Worm (Caenorhabditis elegans) whole organism, mixed stage, embryonic: ENCODE data around the gene F14D2.5.

ENCODE experiments used
- M03D4.4 ChIP-seq: sonication (generic microtip); optimal IDR thresholded peaks from 2 replicates; lab custom pipeline; 2017; ENCODE audit warnings: mild to moderate bottlenecking, missing genetic modification characterization, missing compliant biosample characterization
- blmp-1 ChIP-seq: fragments of 150-350 bp; optimal IDR thresholded peaks from 2 replicates; lab custom pipeline; 2014; ENCODE audit warnings: missing biosample characterization, missing genetic modification characterization
- ceh-39 ChIP-seq: fragments of 150-350 bp; optimal IDR thresholded peaks from 2 replicates; lab custom pipeline; 2014; ENCODE audit warnings: missing biosample characterization, missing genetic modification characterization
- ceh-43 ChIP-seq: fragments of 200-800 bp; sonication (Bioruptor generic); optimal IDR thresholded peaks from 2 replicates; lab custom pipeline; 2018; ENCODE audit warnings: mild to moderate bottlenecking, missing genetic modification characterization, moderate library complexity, missing compliant biosample characterization
- ceh-83 ChIP-seq: fragments of 200-800 bp; sonication (Bioruptor generic); optimal IDR thresholded peaks from 2 replicates; lab custom pipeline; 2018; ENCODE audit warnings: mild to moderate bottlenecking, missing genetic modification characterization, missing compliant biosample characterization
- ces-1 ChIP-seq: fragments of 150-350 bp; optimal IDR thresholded peaks from 2 replicates; lab custom pipeline; 2014; ENCODE audit warnings: missing biosample characterization, missing genetic modification reagents, missing genetic modification characterization
- cnd-1 ChIP-seq: fragments of 200-800 bp; sonication (Bioruptor generic); optimal IDR thresholded peaks from 2 replicates; lab custom pipeline; 2018; ENCODE audit warnings: mild to moderate bottlenecking, missing genetic modification characterization, missing compliant biosample characterization
- drap-1 ChIP-seq: fragments of 200-800 bp; sonication (Bioruptor generic); optimal IDR thresholded peaks from 3 replicates; lab custom pipeline; 2018; ENCODE audit warnings: mild to moderate bottlenecking, missing genetic modification characterization, missing compliant biosample characterization
- elt-1 ChIP-seq: sonication (generic microtip); optimal IDR thresholded peaks from 2 replicates; lab custom pipeline; 2017; ENCODE audit warnings: missing genetic modification characterization, mild to moderate bottlenecking, missing compliant biosample characterization, antibody characterized with exemption, moderate library complexity, borderline replicate concordance; ENCODE audit not compliant: insufficient read depth
- elt-3 ChIP-seq: fragments of 150-350 bp; optimal IDR thresholded peaks from 2 replicates; lab custom pipeline; 2014; ENCODE audit warnings: missing biosample characterization, missing genetic modification characterization
- flh-1 ChIP-seq: fragments of 200-800 bp; sonication (Bioruptor generic); optimal IDR thresholded peaks from 2 replicates; lab custom pipeline; 2018; ENCODE audit warnings: mild to moderate bottlenecking, missing genetic modification characterization, moderate library complexity, missing compliant biosample characterization
- ham-2 ChIP-seq: fragments of 200-800 bp; sonication (Bioruptor generic); optimal IDR thresholded peaks from 2 replicates; lab custom pipeline; 2018; ENCODE audit warnings: mild to moderate bottlenecking, missing genetic modification characterization, missing compliant biosample characterization
- hlh-1 ChIP-seq: fragments of 150-350 bp; optimal IDR thresholded peaks from 2 replicates; lab custom pipeline; 2014; ENCODE audit warnings: missing biosample characterization, missing genetic modification reagents, missing genetic modification characterization
- lin-13 ChIP-seq: fragments of 150-350 bp; optimal IDR thresholded peaks from 2 replicates; lab custom pipeline; 2014; ENCODE audit warnings: missing biosample characterization, missing genetic modification characterization
- lin-32 ChIP-seq: fragments of 200-800 bp; sonication (Bioruptor generic); optimal IDR thresholded peaks from 2 replicates; lab custom pipeline; 2018; ENCODE audit warnings: mild to moderate bottlenecking, missing genetic modification characterization, missing compliant biosample characterization
- lsy-2 ChIP-seq: fragments of 150-350 bp; optimal IDR thresholded peaks from 2 replicates; lab custom pipeline; 2014; ENCODE audit warnings: missing biosample characterization, missing genetic modification characterization
- mab-5 ChIP-seq: fragments of 150-350 bp; optimal IDR thresholded peaks from 2 replicates; lab custom pipeline; 2014; ENCODE audit warnings: missing biosample characterization, missing genetic modification characterization
- mep-1 ChIP-seq: fragments of 150-350 bp; optimal IDR thresholded peaks from 2 replicates; lab custom pipeline; 2017; ENCODE audit warnings: missing biosample characterization, missing genetic modification reagents, missing genetic modification characterization, inconsistent platforms
- mls-2 ChIP-seq: sonication (generic microtip); optimal IDR thresholded peaks from 2 replicates; lab custom pipeline; 2016; ENCODE audit warnings: mild to moderate bottlenecking, missing genetic modification characterization, moderate library complexity, missing compliant biosample characterization
- nhr-2 ChIP-seq: fragments of 150-350 bp; optimal IDR thresholded peaks from 2 replicates; lab custom pipeline; 2014; ENCODE audit warnings: missing biosample characterization, missing genetic modification characterization
- nhr-237 ChIP-seq: fragments of 150-350 bp; optimal IDR thresholded peaks from 2 replicates; lab custom pipeline; 2014; ENCODE audit warnings: missing biosample characterization, missing genetic modification characterization
- nhr-76 ChIP-seq: sonication (generic microtip); optimal IDR thresholded peaks from 2 replicates; lab custom pipeline; 2017; ENCODE audit warnings: missing biosample characterization, missing genetic modification characterization
- pha-4 ChIP-seq: fragments of 150-350 bp; optimal IDR thresholded peaks from 2 replicates; lab custom pipeline; 2018; ENCODE audit warnings: missing biosample characterization, missing genetic modification reagents, missing genetic modification characterization
- sem-2 ChIP-seq: fragments of 200-800 bp; sonication (Bioruptor generic); optimal IDR thresholded peaks from 2 replicates; lab custom pipeline; 2018; ENCODE audit warnings: mild to moderate bottlenecking, missing genetic modification characterization, missing compliant biosample characterization
- snpc-4 ChIP-seq: fragments of 150-350 bp; optimal IDR thresholded peaks from 2 replicates; lab custom pipeline; 2014; ENCODE audit warnings: missing biosample characterization, missing genetic modification characterization
- sptf-1 ChIP-seq: sonication (generic microtip); optimal IDR thresholded peaks from 2 replicates; lab custom pipeline; 2017; ENCODE audit warnings: mild to moderate bottlenecking, missing genetic modification characterization, moderate library complexity, missing compliant biosample characterization
- tbx-8 ChIP-seq: fragments of 200-800 bp; sonication (Bioruptor generic); optimal IDR thresholded peaks from 2 replicates; lab custom pipeline; 2018; ENCODE audit warnings: mild to moderate bottlenecking, missing genetic modification characterization, moderate library complexity, missing compliant biosample characterization
- unc-120 ChIP-seq: sonication (generic microtip); optimal IDR thresholded peaks from 2 replicates; lab custom pipeline; 2017; ENCODE audit warnings: missing genetic modification characterization, missing compliant biosample characterization; ENCODE audit not compliant: poor library complexity, severe bottlenecking
- unc-39 ChIP-seq: fragments of 150-350 bp; optimal IDR thresholded peaks from 2 replicates; lab custom pipeline; 2014; ENCODE audit warnings: missing biosample characterization, missing genetic modification characterization
- zip-8 ChIP-seq: fragments of 150-350 bp; optimal IDR thresholded peaks from 2 replicates; lab custom pipeline; 2014; ENCODE audit warnings: missing biosample characterization, missing genetic modification characterization
- ztf-11 ChIP-seq: fragments of 150-350 bp; optimal IDR thresholded peaks from 2 replicates; lab custom pipeline; 2014; ENCODE audit warnings: missing biosample characterization, missing genetic modification characterization

The F14D2.5 gene

DNA sequence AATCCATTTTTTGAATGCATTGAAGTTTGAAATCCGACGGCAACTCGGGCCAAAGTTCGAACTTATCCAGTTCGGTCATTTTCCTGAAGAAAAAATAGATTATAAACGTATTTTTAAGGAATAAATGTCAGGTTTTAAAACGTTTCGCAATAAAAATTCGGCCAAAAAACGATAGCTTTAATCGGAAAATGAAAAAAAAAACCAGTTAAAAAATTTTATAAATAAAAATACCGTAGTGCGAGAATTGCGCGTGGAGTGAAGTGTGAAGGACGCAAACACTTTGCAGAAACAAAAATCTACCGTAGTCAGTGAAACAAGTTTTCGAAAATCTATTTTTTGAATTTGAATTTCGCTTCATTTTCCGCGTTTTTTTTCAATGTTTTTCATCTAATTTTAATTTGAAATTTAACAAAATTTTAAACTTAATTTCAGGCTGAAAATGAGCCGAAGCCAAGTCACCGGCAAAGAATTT lies 9.5 kb downstream of the F14D2.5 start, which contains the start of gene F14D2.8:
Gene F14D2.8 (minus strand): TSS at position 51 of the 472 bp plus-strand sequence.
- TF ChIP-seq elt-3 (no peak), ham-2 (GFP tag; lab: Kevin White, UChicago) (no peak), ceh-43 (no peak), sptf-1 (no peak), lsy-2 (tag; lab: Kevin White, UChicago) (no peak), nhr-2 (no peak), mep-1 (tag; lab: Kevin White, UChicago) (no peak), drap-1 (no peak), flh-1 (GFP tag; lab: Kevin White, UChicago) (no peak)

DNA sequence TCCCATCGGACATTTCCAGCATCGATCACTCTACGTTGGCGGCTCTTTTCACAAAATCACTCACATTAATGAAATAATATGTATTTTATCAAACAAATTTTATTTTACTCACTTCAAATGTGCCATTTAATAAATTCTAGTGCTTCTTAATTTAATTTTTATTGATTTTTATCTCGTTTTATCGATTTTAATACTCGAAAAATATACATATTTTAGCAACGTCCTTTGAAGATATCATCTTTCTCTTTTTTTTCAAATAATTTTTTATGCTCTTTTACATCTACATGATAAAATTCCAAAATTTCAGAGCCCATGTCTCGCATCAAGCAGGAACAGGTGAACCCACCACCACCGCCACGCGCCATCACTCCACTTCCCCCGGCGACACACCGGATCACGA lies 18.5 kb downstream of the F14D2.5 start, which contains the start of the genes lido-14 and bath-27:
Gene lido-14 (plus strand): TSS at position 301 of the 400 bp plus-strand sequence.
Gene bath-27 (plus strand): TSS at position 306 of the 400 bp plus-strand sequence.
- TF ChIP-seq mep-1 (tag; lab: Kevin White, UChicago) (no peak), lsy-2 (tag; lab: Kevin White, UChicago) (no peak), ztf-11 (tag; lab: Kevin White, UChicago) (no peak), ces-1 (GFP tag; lab: Kevin White, UChicago) (no peak), unc-39 (no peak), nhr-2 (no peak), blmp-1 (no peak), ham-2 (GFP tag; lab: Kevin White, UChicago) (no peak), lin-13 (tag; lab: Kevin White, UChicago) (no peak), nhr-76 (tag; lab: Kevin White, UChicago) (no peak), zip-8 (tag; lab: Kevin White, UChicago) (no peak), M03D4.4 (tag; lab: Kevin White, UChicago) (no peak)

DNA sequence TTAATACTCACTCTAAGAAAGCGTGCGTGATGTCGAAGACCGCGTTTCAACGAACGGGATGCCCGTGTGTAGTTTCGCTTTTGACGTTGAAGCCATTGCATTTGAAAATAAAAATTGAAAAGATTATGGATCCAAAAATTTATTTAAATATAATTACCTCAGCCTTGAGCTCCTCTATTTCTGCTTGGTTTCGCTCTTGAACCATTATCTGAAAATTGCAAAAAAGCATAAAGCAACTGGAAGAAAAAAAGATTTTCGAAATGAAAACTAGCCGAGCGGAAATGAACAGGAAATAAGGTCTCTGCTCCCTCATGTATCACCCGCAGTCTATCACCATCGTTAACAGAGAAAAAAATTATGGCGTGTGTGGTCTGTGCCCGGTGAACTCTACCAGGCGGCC lies 26.7 kb downstream of the F14D2.5 start, which contains the start of gene Y49F6C.6:
Gene Y49F6C.6 (minus strand): TSS at position 101 of the 400 bp plus-strand sequence.
- TF ChIP-seq mls-2 (tag; lab: Kevin White, UChicago) = no peak
- no peak for TF ChIP-seq pha-4 (tag; lab: Kevin White, UChicago)
- TF ChIP-seq lin-32 (GFP tag; lab: Kevin White, UChicago) = no peak
- TF ChIP-seq hlh-1 (tag; lab: Kevin White, UChicago) = no peak
- no peak for TF ChIP-seq ceh-43
- TF ChIP-seq unc-120 = no peak
- TF ChIP-seq sptf-1 = no peak
- no peak for TF ChIP-seq ces-1 (GFP tag; lab: Kevin White, UChicago)
- TF ChIP-seq cnd-1 (tag; lab: Kevin White, UChicago) = no peak
- TF ChIP-seq elt-1 (tag; lab: Kevin White, UChicago) = no peak

DNA sequence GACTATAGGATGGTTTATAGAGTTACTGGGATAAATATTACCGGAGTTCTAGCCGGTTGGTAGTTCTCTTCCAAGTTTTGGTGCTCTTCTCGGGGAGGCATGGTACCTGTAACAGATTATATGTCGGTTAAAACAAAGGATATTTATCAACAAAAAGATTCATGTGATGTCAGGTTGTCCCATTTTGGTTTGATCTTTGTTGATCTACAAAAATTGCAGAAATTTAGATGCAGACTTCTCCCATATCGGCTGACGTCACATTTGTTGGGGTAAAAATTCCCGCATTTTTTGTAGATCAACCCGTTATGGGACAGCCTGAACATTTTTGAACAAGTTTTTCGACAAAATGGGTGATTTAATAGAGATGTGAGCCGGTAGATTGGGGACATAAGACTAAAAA lies 27.7 kb downstream of the F14D2.5 start, which contains the start of gene Y49F6C.7:
Gene Y49F6C.7 (minus strand): TSS at position 101 of the 400 bp plus-strand sequence.
- TF ChIP-seq ces-1 (GFP tag; lab: Kevin White, UChicago) = no peak
- TF ChIP-seq flh-1 (GFP tag; lab: Kevin White, UChicago) = no peak
- no peak for TF ChIP-seq mab-5 (tag; lab: Kevin White, UChicago)
- TF ChIP-seq lin-13 (tag; lab: Kevin White, UChicago) = no peak
- TF ChIP-seq cnd-1 (tag; lab: Kevin White, UChicago) = no peak
- TF ChIP-seq elt-3 = no peak
- TF ChIP-seq ceh-43 = no peak
- TF ChIP-seq snpc-4 (tag; lab: Kevin White, UChicago) = no peak
- TF ChIP-seq tbx-8 = no peak
- TF ChIP-seq nhr-76 (tag; lab: Kevin White, UChicago) = no peak
- no peak for TF ChIP-seq blmp-1
- TF ChIP-seq lin-32 (GFP tag; lab: Kevin White, UChicago) = no peak
- TF ChIP-seq nhr-237 (tag; lab: Kevin White, UChicago) = no peak
- TF ChIP-seq ceh-83 (GFP tag; lab: Kevin White, UChicago) = no peak
- no peak for TF ChIP-seq ztf-11 (tag; lab: Kevin White, UChicago)
- TF ChIP-seq ceh-39 = no peak
- no peak for TF ChIP-seq zip-8 (tag; lab: Kevin White, UChicago)
- TF ChIP-seq drap-1 = no peak
- TF ChIP-seq hlh-1 (tag; lab: Kevin White, UChicago) = no peak

DNA sequence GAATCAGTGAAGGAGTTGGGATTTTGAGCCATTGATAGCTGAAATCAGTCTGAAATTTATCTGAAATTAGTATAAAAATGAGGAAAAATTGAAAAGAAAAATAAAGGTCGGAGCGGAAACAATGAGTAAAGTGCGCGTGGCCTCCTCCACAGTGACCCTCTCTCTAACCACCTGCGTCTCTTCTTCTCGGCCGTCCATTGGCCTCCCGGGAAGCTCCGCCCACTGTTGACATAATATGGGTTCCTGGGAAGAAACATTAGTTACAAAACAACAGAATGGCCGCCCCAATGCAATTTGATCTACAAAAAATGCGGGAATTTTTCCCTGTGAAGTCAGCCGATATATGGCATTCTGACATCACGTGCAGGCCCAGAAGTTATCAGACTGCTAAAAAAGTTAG lies 29.7 kb downstream of the F14D2.5 start, which contains the start of gene Y49F6C.8:
Gene Y49F6C.8 (minus strand): TSS at position 51 of the 400 bp plus-strand sequence.
- TF ChIP-seq elt-1 (tag; lab: Kevin White, UChicago) (no peak), ceh-43 (no peak), pha-4 (tag; lab: Kevin White, UChicago) (no peak), lsy-2 (tag; lab: Kevin White, UChicago) (peak; percentile 87), nhr-76 (tag; lab: Kevin White, UChicago) (no peak), unc-39 (no peak), hlh-1 (tag; lab: Kevin White, UChicago) (no peak), sem-2 (GFP tag; lab: Kevin White, UChicago) (no peak)
- TF ChIP-seq, all 35 proteins: peak for 1
